Worm (Caenorhabditis elegans) whole organism, late embryonic: ENCODE results near the gene acc-1.
A peak's percentile ranks its signal among the peaks of the same experiment; 100 is the strongest.

Experiments
- C08G9.2 ChIP-seq: sonication (generic microtip); optimal IDR thresholded peaks from 2 replicates; lab custom pipeline; 2016; ENCODE audit warnings: mild to moderate bottlenecking, missing genetic modification characterization, moderate library complexity, missing compliant biosample characterization
- K02D7.2 ChIP-seq: sonication (generic microtip); optimal IDR thresholded peaks from 2 replicates; lab custom pipeline; 2017; ENCODE audit warnings: mild to moderate bottlenecking, missing genetic modification characterization, missing compliant biosample characterization
- Y22D7AL.16 ChIP-seq: sonication (generic microtip); optimal IDR thresholded peaks from 2 replicates; lab custom pipeline; 2016; ENCODE audit warnings: missing genetic modification characterization, missing compliant biosample characterization
- ceh-14 ChIP-seq: sonication (generic microtip); optimal IDR thresholded peaks from 2 replicates; lab custom pipeline; 2016; ENCODE audit warnings: missing genotype, missing genetic modification characterization, missing compliant biosample characterization
- ceh-18 ChIP-seq: sonication (generic microtip); optimal IDR thresholded peaks from 2 replicates; lab custom pipeline; 2016; ENCODE audit warnings: missing genetic modification characterization, missing compliant biosample characterization
- ceh-19 ChIP-seq: fragments of 200-800 bp; sonication (Bioruptor generic); optimal IDR thresholded peaks from 2 replicates; lab custom pipeline; 2018; ENCODE audit warnings: mild to moderate bottlenecking, missing genetic modification characterization, missing compliant biosample characterization
- ceh-22 ChIP-seq: sonication (generic microtip); optimal IDR thresholded peaks from 2 replicates; lab custom pipeline; 2017; ENCODE audit warnings: missing biosample characterization, missing genetic modification characterization
- ceh-24 ChIP-seq: sonication (generic microtip); optimal IDR thresholded peaks from 2 replicates; lab custom pipeline; 2016; ENCODE audit warnings: mild to moderate bottlenecking, missing genetic modification characterization, missing compliant biosample characterization
- ceh-30 ChIP-seq: fragments of 150-350 bp; optimal IDR thresholded peaks from 2 replicates; lab custom pipeline; 2014; ENCODE audit warnings: missing biosample characterization, missing genetic modification characterization
- ceh-31 ChIP-seq: sonication (generic microtip); optimal IDR thresholded peaks from 2 replicates; lab custom pipeline; 2016; ENCODE audit warnings: missing genetic modification characterization, missing compliant biosample characterization
- ceh-34 ChIP-seq: sonication (generic microtip); optimal IDR thresholded peaks from 2 replicates; lab custom pipeline; 2016; ENCODE audit warnings: mild to moderate bottlenecking, missing genetic modification characterization, missing compliant biosample characterization
- ceh-45 ChIP-seq: fragments of 200-800 bp; sonication (Bioruptor generic); IDR thresholded peaks from 2 replicates; pipeline ENCODE4 v1.3.6; 2022; ENCODE audit warnings: missing genetic modification reagents, missing genetic modification characterization, missing compliant biosample characterization
- ceh-6 ChIP-seq: fragments of 200-800 bp; sonication (Bioruptor generic); optimal IDR thresholded peaks from 2 replicates; lab custom pipeline; 2018; ENCODE audit warnings: mild to moderate bottlenecking, missing genetic modification characterization, missing compliant biosample characterization
- ceh-9 ChIP-seq: sonication (generic microtip); optimal IDR thresholded peaks from 2 replicates; lab custom pipeline; 2016; ENCODE audit warnings: mild to moderate bottlenecking, missing genetic modification characterization, inconsistent platforms, missing compliant biosample characterization
- che-1 ChIP-seq: sonication (generic microtip); optimal IDR thresholded peaks from 2 replicates; lab custom pipeline; 2016; ENCODE audit warnings: mild to moderate bottlenecking, missing genetic modification characterization, missing compliant biosample characterization
- dve-1 ChIP-seq: sonication (generic microtip); optimal IDR thresholded peaks from 2 replicates; lab custom pipeline; 2017; ENCODE audit warnings: antibody characterized with exemption, mild to moderate bottlenecking, missing genetic modification characterization, missing compliant biosample characterization
- elt-2 ChIP-seq: sonication (generic microtip); optimal IDR thresholded peaks from 2 replicates; lab custom pipeline; 2016; ENCODE audit warnings: missing genetic modification reagents, missing genetic modification characterization, missing compliant biosample characterization
- ets-4 ChIP-seq: sonication (generic microtip); optimal IDR thresholded peaks from 2 replicates; lab custom pipeline; 2016; ENCODE audit warnings: missing genetic modification characterization, missing compliant biosample characterization
- fax-1 ChIP-seq: sonication (generic microtip); optimal IDR thresholded peaks from 2 replicates; lab custom pipeline; 2016; ENCODE audit warnings: missing genotype, missing genetic modification characterization, missing compliant biosample characterization
- fkh-6 ChIP-seq: sonication (generic microtip); optimal IDR thresholded peaks from 2 replicates; lab custom pipeline; 2016; ENCODE audit warnings: missing genetic modification characterization, missing compliant biosample characterization
- gmeb-2 ChIP-seq: sonication (generic microtip); optimal IDR thresholded peaks from 2 replicates; lab custom pipeline; 2016; ENCODE audit warnings: missing genetic modification characterization, inconsistent platforms, missing compliant biosample characterization
- hlh-13 ChIP-seq: fragments of 200-800 bp; sonication (Bioruptor generic); optimal IDR thresholded peaks from 2 replicates; lab custom pipeline; 2018; ENCODE audit warnings: mild to moderate bottlenecking, missing genetic modification characterization, missing compliant biosample characterization
- hlh-8 ChIP-seq: sonication (generic microtip); optimal IDR thresholded peaks from 2 replicates; lab custom pipeline; 2016; ENCODE audit warnings: missing genotype, missing genetic modification characterization, missing compliant biosample characterization
- lim-6 ChIP-seq: sonication (generic microtip); optimal IDR thresholded peaks from 2 replicates; lab custom pipeline; 2016; ENCODE audit warnings: missing genetic modification characterization, missing compliant biosample characterization
- nfya-1 ChIP-seq: sonication (generic microtip); optimal IDR thresholded peaks from 2 replicates; lab custom pipeline; 2017; ENCODE audit warnings: missing genetic modification characterization, mild to moderate bottlenecking, missing compliant biosample characterization, antibody characterized with exemption, moderate library complexity
- nhr-232 ChIP-seq: sonication (generic microtip); optimal IDR thresholded peaks from 2 replicates; lab custom pipeline; 2016; ENCODE audit warnings: missing genetic modification characterization, missing compliant biosample characterization
- npax-4 ChIP-seq: sonication (generic microtip); optimal IDR thresholded peaks from 2 replicates; lab custom pipeline; 2016; ENCODE audit warnings: missing genetic modification characterization, missing compliant biosample characterization
- pat-9 ChIP-seq: fragments of 200-800 bp; sonication (Bioruptor generic); optimal IDR thresholded peaks from 2 replicates; lab custom pipeline; 2018; ENCODE audit warnings: mild to moderate bottlenecking, missing genetic modification characterization, moderate library complexity, missing compliant biosample characterization
- pax-1 ChIP-seq: fragments of 150-350 bp; optimal IDR thresholded peaks from 2 replicates; lab custom pipeline; 2014; ENCODE audit warnings: missing biosample characterization, missing genetic modification characterization
- pha-4 ChIP-seq: fragments of 150-350 bp; optimal IDR thresholded peaks from 2 replicates; lab custom pipeline; 2018; ENCODE audit warnings: missing biosample characterization, missing genetic modification reagents, missing genetic modification characterization
- sox-2 ChIP-seq: fragments of 200-800 bp; sonication (Bioruptor generic); IDR thresholded peaks from 2 replicates; pipeline ENCODE4 v1.3.6; 2022; ENCODE audit warnings: missing genetic modification reagents, missing genetic modification characterization, missing compliant biosample characterization
- sox-4 ChIP-seq: sonication (generic microtip); optimal IDR thresholded peaks from 2 replicates; lab custom pipeline; 2017; ENCODE audit warnings: mild to moderate bottlenecking, missing genetic modification characterization, inconsistent platforms, missing compliant biosample characterization
- tbx-2 ChIP-seq: sonication (generic microtip); optimal IDR thresholded peaks from 2 replicates; lab custom pipeline; 2016; ENCODE audit warnings: missing genetic modification characterization, missing compliant biosample characterization
- tbx-7 ChIP-seq: sonication (generic microtip); optimal IDR thresholded peaks from 2 replicates; lab custom pipeline; 2016; ENCODE audit warnings: missing genotype, missing genetic modification characterization, missing compliant biosample characterization
- unc-42 ChIP-seq: sonication (generic microtip); optimal IDR thresholded peaks from 2 replicates; lab custom pipeline; 2016; ENCODE audit warnings: missing genotype, missing genetic modification characterization, missing compliant biosample characterization
- unc-55 ChIP-seq: sonication (generic microtip); optimal IDR thresholded peaks from 2 replicates; lab custom pipeline; 2017; ENCODE audit warnings: missing biosample characterization, missing genetic modification reagents, missing genetic modification characterization
- unc-86 ChIP-seq: sonication (generic microtip); optimal IDR thresholded peaks from 2 replicates; lab custom pipeline; 2016; ENCODE audit warnings: missing genetic modification characterization, missing compliant biosample characterization
- zip-5 ChIP-seq: sonication (generic microtip); optimal IDR thresholded peaks from 2 replicates; lab custom pipeline; 2016; ENCODE audit warnings: missing genetic modification characterization, missing compliant biosample characterization

acc-1 gene

DNA sequence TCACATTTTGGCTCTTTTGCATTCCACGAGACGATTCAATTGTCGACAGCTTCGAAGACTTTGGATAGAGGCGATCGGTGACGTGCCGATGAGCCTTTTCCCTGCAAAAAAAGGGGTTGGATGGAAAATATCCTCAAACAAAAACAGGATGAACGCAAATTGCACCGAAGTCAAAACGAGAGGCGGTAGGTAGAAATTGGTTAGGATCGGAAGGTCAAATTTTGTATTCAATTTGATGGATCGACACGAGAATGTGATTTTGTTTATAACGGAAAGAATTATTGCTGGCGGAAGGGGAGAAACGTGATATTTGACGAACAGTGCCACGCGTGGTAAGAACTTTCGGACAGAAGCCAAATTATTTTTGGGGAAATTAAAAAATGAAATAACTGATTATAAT, 23.0 kb upstream of the acc-1 start, which contains the start of gene mca-1:
Gene mca-1 (minus strand): TSS at position 101 of the 400 bp plus-strand sequence.
- TF ChIP-seq fkh-6 (tag; lab: Kevin White, UChicago) (no peak), C08G9.2 (no peak), dve-1 (tag; lab: Kevin White, UChicago) (no peak), tbx-7 (no peak), unc-86 (no peak), ets-4 (tag; lab: Kevin White, UChicago) (no peak), gmeb-2 (no peak), ceh-45 (no peak), lim-6 (no peak), zip-5 (tag; lab: Kevin White, UChicago) (no peak), pax-1 (no peak), pat-9 (tag; lab: Kevin White, UChicago) (no peak), pha-4 (tag; lab: Kevin White, UChicago) (no peak), sox-2 (GFP tag; lab: Robert Waterston, UW) (no peak), npax-4 (tag; lab: Kevin White, UChicago) (no peak), fax-1 (tag; lab: Kevin White, UChicago) (no peak), ceh-19 (GFP tag; lab: Kevin White, UChicago) (no peak), tbx-2 (tag; lab: Kevin White, UChicago) (no peak), ceh-30 (tag; lab: Kevin White, UChicago) (no peak), ceh-34 (tag; lab: Kevin White, UChicago) (no peak)
- TF ChIP-seq, all 69 proteins: peak for 0

DNA sequence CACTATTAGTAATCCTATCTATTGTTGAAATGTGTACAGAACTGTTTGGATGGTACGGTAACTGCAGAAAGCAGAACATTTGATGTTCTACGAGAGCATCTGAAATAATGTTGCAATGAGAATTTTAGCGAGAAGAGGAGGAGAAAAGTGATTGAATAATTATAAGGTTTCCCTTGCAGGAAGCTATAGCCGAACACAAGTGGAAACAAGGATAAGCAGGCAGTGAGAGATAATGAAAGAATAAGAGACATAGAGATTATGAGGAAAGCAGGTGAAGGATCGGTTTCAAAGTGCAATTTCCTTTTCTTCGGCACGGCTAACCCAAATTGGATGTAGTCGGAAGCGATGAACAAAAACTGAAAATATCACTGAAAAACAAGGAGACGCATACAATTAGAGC, 15.9 kb upstream of the acc-1 start, which contains the start of gene del-2:
Gene del-2 (minus strand): TSS at position 101 of the 400 bp plus-strand sequence.
- peak; percentile 15 for TF ChIP-seq ceh-14
- TF ChIP-seq ceh-45, result no peak

DNA sequence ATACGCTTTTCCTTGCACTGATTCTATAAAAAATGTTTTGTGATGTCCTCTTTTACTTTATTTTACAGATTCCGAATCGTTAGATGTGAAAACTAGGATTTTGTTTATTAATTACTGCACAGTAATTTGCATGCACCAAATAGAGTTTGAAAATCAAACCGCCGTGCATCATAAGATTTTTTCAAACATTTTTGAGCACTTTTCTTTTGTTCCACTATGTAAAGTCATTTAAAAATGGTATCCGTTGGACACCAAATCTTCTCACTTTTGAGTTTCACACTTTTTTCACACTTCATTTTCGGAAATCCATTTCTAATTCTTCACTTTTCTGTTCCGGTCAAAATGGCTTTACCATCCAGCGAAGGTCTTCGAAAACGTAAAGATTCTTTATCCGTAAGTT, 14.7 kb upstream of the acc-1 start, which contains the start of gene degl-2:
Gene degl-2 (plus strand): TSS at position 301 of the 400 bp plus-strand sequence.
- no peak for TF ChIP-seq ceh-9 (tag; lab: Kevin White, UChicago)
- no peak for TF ChIP-seq che-1 (tag; lab: Kevin White, UChicago)
- no peak for TF ChIP-seq unc-86
- no peak for TF ChIP-seq fkh-6 (tag; lab: Kevin White, UChicago)
- no peak for TF ChIP-seq ceh-24
- no peak for TF ChIP-seq Y22D7AL.16 (tag; lab: Kevin White, UChicago)
- TF ChIP-seq K02D7.2, result no peak
- TF ChIP-seq ceh-18 (tag; lab: Kevin White, UChicago), result no peak
- no peak for TF ChIP-seq hlh-8 (tag; lab: Kevin White, UChicago)
- TF ChIP-seq elt-2 (tag; lab: Kevin White, UChicago), result no peak

DNA sequence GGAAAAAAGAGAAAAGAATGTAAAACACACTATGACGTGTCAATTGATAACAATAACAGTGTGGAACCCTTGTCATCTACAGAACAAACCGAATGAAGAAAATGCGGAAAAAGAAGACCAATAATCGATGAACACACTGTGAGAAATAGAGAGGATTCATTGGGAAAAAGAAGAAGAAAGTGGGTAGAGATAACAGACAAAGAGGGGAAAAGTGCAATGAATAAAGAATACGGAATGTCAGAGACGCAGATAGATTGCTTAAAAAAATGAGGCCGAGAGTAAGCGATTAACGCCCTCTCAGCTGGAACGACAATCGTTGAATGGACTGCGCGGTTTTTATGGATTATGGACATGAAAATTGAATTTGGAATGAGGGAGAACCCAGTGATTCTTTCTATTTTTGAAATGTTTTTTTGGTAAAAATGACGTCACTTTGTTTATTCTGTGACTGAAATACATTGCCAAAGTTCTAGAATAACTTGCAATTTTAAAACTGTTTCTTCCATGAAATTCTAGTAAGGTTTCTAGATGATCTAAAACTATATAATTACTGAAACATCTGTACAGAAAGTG, 10.0 kb upstream of the acc-1 start, which contains the start of gene amph-1:
Gene amph-1 (minus strand): TSS at position 85 of the 573 bp plus-strand sequence.
- TF ChIP-seq dve-1 (tag; lab: Kevin White, UChicago) (peak; percentile 0), nhr-232 (tag; lab: Kevin White, UChicago) (no peak), hlh-13 (no peak), ceh-31 (tag; lab: Kevin White, UChicago) (peak; percentile 43), nfya-1 (peak; percentile 17), elt-2 (tag; lab: Kevin White, UChicago) (no peak), ceh-6 (no peak), sox-4 (no peak), ceh-34 (tag; lab: Kevin White, UChicago) (no peak), unc-42 (tag; lab: Kevin White, UChicago) (peak; percentile 11), ceh-22 (tag; lab: Kevin White, UChicago) (no peak), ceh-19 (GFP tag; lab: Kevin White, UChicago) (no peak), unc-55 (GFP tag; lab: Kevin White, UChicago) (peak; percentile 25)
